Worm (Caenorhabditis elegans) whole organism, L3 larva: ENCODE measurements around the gene cdh-12.

ENCODE experiments used
- ceh-9 ChIP-seq: sonication (generic microtip); optimal IDR thresholded peaks from 2 replicates; lab custom pipeline; 2018; ENCODE audit warnings: missing biosample characterization, missing genetic modification characterization
- eor-1 ChIP-seq, 2 experiments: fragments of 150-350 bp; optimal IDR thresholded peaks; 2 replicates each; lab custom pipeline; 2014 to 2018; ENCODE audit warnings: missing biosample characterization in 2 of 2, missing genetic modification characterization in 2 of 2
- lin-39 ChIP-seq: fragments of 150-350 bp; optimal IDR thresholded peaks from 2 replicates; lab custom pipeline; 2018; ENCODE audit warnings: missing biosample characterization, missing genetic modification reagents, missing genetic modification characterization
- nhr-11 ChIP-seq: fragments of 150-350 bp; optimal IDR thresholded peaks from 2 replicates; lab custom pipeline; 2014; ENCODE audit warnings: missing biosample characterization, missing genetic modification characterization
- nhr-12 ChIP-seq: fragments of 150-350 bp; optimal IDR thresholded peaks from 2 replicates; lab custom pipeline; 2014; ENCODE audit warnings: missing biosample characterization, missing genetic modification characterization
- nhr-25 ChIP-seq: sonication (generic microtip); optimal IDR thresholded peaks from 2 replicates; lab custom pipeline; 2017; ENCODE audit warnings: missing biosample characterization, missing genetic modification characterization
- nhr-77 ChIP-seq: fragments of 150-350 bp; optimal IDR thresholded peaks from 2 replicates; lab custom pipeline; 2014; ENCODE audit warnings: missing biosample characterization, missing genetic modification characterization
- pqm-1 ChIP-seq: fragments of 150-350 bp; optimal IDR thresholded peaks from 2 replicates; lab custom pipeline; 2017; ENCODE audit warnings: missing biosample characterization, missing genetic modification characterization, inconsistent platforms
- skn-1 ChIP-seq: fragments of 150-350 bp; optimal IDR thresholded peaks from 2 replicates; lab custom pipeline; 2014; ENCODE audit warnings: missing biosample characterization, missing genetic modification characterization
- snpc-4 ChIP-seq: fragments of 150-350 bp; optimal IDR thresholded peaks from 2 replicates; lab custom pipeline; 2014; ENCODE audit warnings: missing biosample characterization, missing genetic modification characterization
- tbx-2 ChIP-seq: sonication (generic microtip); optimal IDR thresholded peaks from 2 replicates; lab custom pipeline; 2016; ENCODE audit warnings: mild to moderate bottlenecking, missing genetic modification characterization, missing compliant biosample characterization
- ztf-11 ChIP-seq: fragments of 150-350 bp; optimal IDR thresholded peaks from 2 replicates; lab custom pipeline; 2014; ENCODE audit warnings: missing biosample characterization, missing genetic modification characterization

DNA sequence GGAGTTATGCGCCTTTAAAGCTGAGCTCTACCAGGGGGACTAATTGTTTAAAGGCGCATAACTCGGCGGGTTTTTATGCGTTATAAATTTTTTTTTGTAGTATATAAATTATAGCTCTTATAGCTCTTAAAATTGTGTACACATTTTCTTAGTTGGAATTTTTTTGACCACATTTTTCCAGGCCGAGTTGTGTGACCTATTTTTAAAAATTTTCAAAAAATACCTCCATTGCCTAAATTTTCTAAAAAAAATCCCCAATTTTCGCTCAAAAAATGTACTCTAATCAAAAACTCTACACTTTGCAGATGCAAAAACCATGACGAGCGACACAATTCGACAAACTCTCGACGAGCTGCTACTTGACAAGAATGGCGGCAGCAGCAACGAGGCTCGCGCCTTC, 48.9 kb upstream of the cdh-12 start, which contains the start of gene exc-6:
- no peak for TF ChIP-seq nhr-12 (tag; lab: Kevin White, UChicago)
- TF ChIP-seq nhr-77 (tag; lab: Kevin White, UChicago), result no peak
- no peak for TF ChIP-seq tbx-2 (tag; lab: Kevin White, UChicago)
- no peak for TF ChIP-seq lin-39 (tag; lab: Kevin White, UChicago)
- TF ChIP-seq ceh-9 (tag; lab: Kevin White, UChicago), result no peak
- TF ChIP-seq nhr-11 (tag; lab: Kevin White, UChicago), result no peak
- no peak for TF ChIP-seq skn-1 (tag; lab: Kevin White, UChicago)
- no peak for TF ChIP-seq nhr-25 (tag; lab: Kevin White, UChicago)
- TF ChIP-seq snpc-4 (tag; lab: Kevin White, UChicago), result no peak
- TF ChIP-seq eor-1 (tag; optimal IDR thresholded peaks at IDR 0.05; lab: Kevin White, UChicago), result no peak
- no peak for TF ChIP-seq ztf-11
- no peak for TF ChIP-seq pqm-1
